Fruit fly (Drosophila melanogaster): Measurements from ENCODE around the gene Rpn12R.

DNA sequence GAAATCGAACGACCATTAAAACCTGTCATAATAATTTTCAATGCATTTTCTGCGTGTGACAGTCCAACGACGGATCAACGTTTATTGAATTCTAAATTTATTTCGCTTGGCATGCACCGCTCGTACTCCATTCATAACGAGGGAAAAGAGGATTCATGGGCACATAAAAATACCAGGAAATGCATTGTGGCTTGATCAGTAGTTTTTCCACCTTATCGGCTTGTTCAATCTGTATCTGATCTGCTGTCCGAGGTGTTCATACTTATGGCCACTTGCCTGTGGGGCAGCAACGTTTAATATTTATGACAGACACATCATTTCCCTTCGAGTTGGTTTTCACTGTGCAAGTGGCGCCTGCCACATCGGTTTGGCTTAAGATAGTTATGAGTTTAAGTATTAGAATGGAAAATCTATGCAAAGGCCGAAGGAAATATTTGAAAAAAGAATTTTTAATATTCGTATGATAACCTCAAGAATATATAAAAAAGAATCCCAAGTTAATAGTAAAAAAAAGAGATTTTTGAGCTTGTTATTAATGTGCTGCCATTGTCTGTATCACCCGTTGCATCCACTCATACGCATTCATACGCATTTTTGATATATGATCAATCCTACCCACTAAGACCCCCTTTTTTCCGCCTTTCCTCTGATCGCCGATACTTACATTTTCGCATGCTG lies 35.0 kb downstream of the Rpn12R start:
- TF ChIP-seq usp (GFP tag; optimal IDR thresholded peaks at IDR 0.05) (no peak), psq (optimal IDR thresholded peaks at IDR 0.05) (no peak), EcR (GFP tag; optimal IDR thresholded peaks at IDR 0.05) (no peak), CG8478 (optimal IDR thresholded peaks at IDR 0.05) (no peak), pan (optimal IDR thresholded peaks at IDR 0.05) (no peak), Dll (optimal IDR thresholded peaks at IDR 0.05) (no peak)

All from whole organism.